Fruit fly (Drosophila melanogaster): Measurements from ENCODE around the gene CG9331.

The CG9331 gene

DNA sequence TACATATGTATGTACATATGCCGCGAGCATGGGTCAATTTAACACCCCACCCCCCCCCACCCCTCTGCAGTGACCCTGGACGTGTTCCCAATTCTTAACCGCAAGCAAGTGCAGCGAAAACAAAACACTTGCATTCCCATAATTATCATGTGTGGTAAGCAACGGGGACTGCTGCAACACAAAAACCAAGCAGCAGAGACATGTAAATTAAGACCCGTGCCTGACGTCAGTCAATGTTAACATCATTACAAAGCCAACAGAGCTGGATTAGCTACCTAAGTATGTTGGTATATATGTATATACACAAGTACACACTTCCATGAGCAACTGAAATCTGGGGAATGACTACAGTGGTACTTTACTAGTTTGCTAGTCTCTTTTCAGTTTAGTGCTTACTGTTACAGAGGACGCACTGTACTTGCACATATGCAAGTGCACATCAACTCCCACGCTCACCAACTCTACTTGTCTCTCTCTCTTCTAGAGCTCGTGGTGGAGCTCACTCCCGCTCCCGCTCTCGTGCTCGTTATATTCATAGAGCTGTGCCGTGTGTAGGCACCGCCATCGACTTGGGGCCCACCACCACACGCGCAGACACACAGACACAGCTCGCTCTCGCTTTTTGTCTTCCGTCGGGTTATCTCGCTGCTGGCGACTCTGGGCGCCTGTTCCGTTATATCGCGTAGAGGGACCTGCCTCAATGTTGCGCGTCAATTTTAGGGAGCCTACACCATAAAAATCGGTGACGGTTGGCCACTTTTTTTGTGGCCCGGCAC, 1.2 kb upstream of the CG9331 start (continued):
- TF ChIP-seq Blimp-1 (GFP tag; optimal IDR thresholded peaks at IDR 0.05): peak; percentile 63
- TF ChIP-seq Fer3 (tag; optimal IDR thresholded peaks at IDR 0.05): peak; percentile 8
- TF ChIP-seq CG2202 (tag; optimal IDR thresholded peaks at IDR 0.05): no peak
- TF ChIP-seq Dad (GFP tag; optimal IDR thresholded peaks at IDR 0.05): no peak
- peak in 1 of 2 experiments; percentile 21 for TF ChIP-seq Eip74EF (GFP tag; optimal IDR thresholded peaks at IDR 0.05)
- TF ChIP-seq Antp (GFP tag; optimal IDR thresholded peaks at IDR 0.05): no peak
- peak; percentile 91 for TF ChIP-seq CG6175 (GFP tag; IDR thresholded peaks at IDR 0.05)
- no peak for TF ChIP-seq CG9727 (GFP tag; optimal IDR thresholded peaks at IDR 0.05)
- TF ChIP-seq Side (GFP tag; optimal IDR thresholded peaks at IDR 0.05): no peak
- peak; percentile 94 for TF ChIP-seq pros (GFP tag; optimal IDR thresholded peaks at IDR 0.05)
- TF ChIP-seq CG33213 (GFP tag; optimal IDR thresholded peaks at IDR 0.05): no peak
- 0 out of 2 replicates have a peak, but pooled peaks have one; percentile 35 for TF ChIP-seq E2f1 (GFP tag; IDR thresholded peaks at IDR 0.05)
- no peak for TF ChIP-seq TFAM (GFP tag; optimal IDR thresholded peaks at IDR 0.05)
- TF ChIP-seq HmgZ (tag; optimal IDR thresholded peaks at IDR 0.05): no peak
- TF ChIP-seq vnd (GFP tag; IDR thresholded peaks at IDR 0.05; ENCODE audit: partially characterized antibody): 0 out of 3 replicates have a peak, but pooled peaks have one; percentile 36
- TF ChIP-seq CG2678 (tag; optimal IDR thresholded peaks at IDR 0.05): peak; percentile 25
- TF ChIP-seq schlank (tag; optimal IDR thresholded peaks at IDR 0.05): no peak
- peak; percentile 57 for TF ChIP-seq B-H2 (GFP tag; optimal IDR thresholded peaks at IDR 0.05)
- no peak for TF ChIP-seq chif (GFP tag; optimal IDR thresholded peaks at IDR 0.05)
- peak; percentile 56 for TF ChIP-seq Fer1 (GFP tag; optimal IDR thresholded peaks at IDR 0.05)
- no peak for TF ChIP-seq Atf-2 (GFP tag; optimal IDR thresholded peaks at IDR 0.05)
- no peak for TF ChIP-seq ATbp (GFP tag; optimal IDR thresholded peaks at IDR 0.05)
- TF ChIP-seq tgo (GFP tag; IDR thresholded peaks at IDR 0.05): no peak
- no peak for TF ChIP-seq D19A (tag; optimal IDR thresholded peaks at IDR 0.05)
- no peak for TF ChIP-seq Scr (GFP tag; IDR thresholded peaks at IDR 0.05; ENCODE audit: partially characterized antibody)
- TF ChIP-seq Ptx1 (GFP tag; IDR thresholded peaks at IDR 0.05): no peak
- no peak for TF ChIP-seq CG8281 (tag; optimal IDR thresholded peaks at IDR 0.05)
- TF ChIP-seq CG5245 (GFP tag; optimal IDR thresholded peaks at IDR 0.05): no peak
- TF ChIP-seq CG13287 (GFP tag; IDR thresholded peaks at IDR 0.05; ENCODE audit: partially characterized antibody): peak; percentile 56
- TF ChIP-seq trem (tag; optimal IDR thresholded peaks at IDR 0.05): peak; percentile 14
- TF ChIP-seq CG4730 (GFP tag; IDR thresholded peaks at IDR 0.05): no peak
- no peak for TF ChIP-seq CG13624 (GFP tag; optimal IDR thresholded peaks at IDR 0.05)
- no peak for TF ChIP-seq CG8089 (GFP tag; optimal IDR thresholded peaks at IDR 0.05)
- no peak for TF ChIP-seq pzg (GFP tag; optimal IDR thresholded peaks at IDR 0.05)
- TF ChIP-seq luna (GFP tag; optimal IDR thresholded peaks at IDR 0.05): no peak
- TF ChIP-seq ems (GFP tag; optimal IDR thresholded peaks at IDR 0.05): no peak
- TF ChIP-seq CG17359 (tag; optimal IDR thresholded peaks at IDR 0.05): peak; percentile 44
- no peak for TF ChIP-seq CG15073 (GFP tag; optimal IDR thresholded peaks at IDR 0.05)
- no peak for TF ChIP-seq odd (GFP tag; optimal IDR thresholded peaks at IDR 0.05)
- no peak for TF ChIP-seq az2 (GFP tag; optimal IDR thresholded peaks at IDR 0.05)
- no peak for TF ChIP-seq H15 (GFP tag; IDR thresholded peaks at IDR 0.05)
- TF ChIP-seq CG14860 (GFP tag; IDR thresholded peaks at IDR 0.05; ENCODE audit: partially characterized antibody): no peak
- peak; percentile 40; the same call in 1 of the 3 replicates for TF ChIP-seq CG34422 (GFP tag; IDR thresholded peaks at IDR 0.05)
- no peak for TF ChIP-seq shn (GFP tag; optimal IDR thresholded peaks at IDR 0.05)
- no peak for TF ChIP-seq p53 (GFP tag; optimal IDR thresholded peaks at IDR 0.05)
- no peak for TF ChIP-seq CG7271 (tag; optimal IDR thresholded peaks at IDR 0.05)
- TF ChIP-seq pita (GFP tag; optimal IDR thresholded peaks at IDR 0.05): no peak
- peak; percentile 27; the same call in 1 of the 2 replicates for TF ChIP-seq CG31441 (GFP tag; IDR thresholded peaks at IDR 0.05)
- TF ChIP-seq Hr51 (GFP tag; optimal IDR thresholded peaks at IDR 0.05): no peak

All from whole organism, embryonic.